Worm (Caenorhabditis elegans) whole organism, late embryonic: ENCODE data around the gene ztf-30.

Source experiments
- C38D4.7 ChIP-seq: fragments of 200-800 bp; sonication (Bioruptor generic); optimal IDR thresholded peaks from 2 replicates; lab custom pipeline; 2018; ENCODE audit warnings: mild to moderate bottlenecking, missing genetic modification characterization, moderate library complexity, missing compliant biosample characterization
- hlh-30 ChIP-seq: sonication (generic microtip); optimal IDR thresholded peaks from 2 replicates; lab custom pipeline; 2017; ENCODE audit warnings: antibody characterized with exemption, missing genetic modification characterization, missing compliant biosample characterization; ENCODE audit not compliant: insufficient read depth
- lim-6 ChIP-seq: sonication (generic microtip); optimal IDR thresholded peaks from 2 replicates; lab custom pipeline; 2016; ENCODE audit warnings: missing genetic modification characterization, missing compliant biosample characterization
- pqm-1 ChIP-seq: sonication (generic microtip); optimal IDR thresholded peaks from 2 replicates; lab custom pipeline; 2016; ENCODE audit warnings: missing genetic modification characterization, missing compliant biosample characterization

DNA sequence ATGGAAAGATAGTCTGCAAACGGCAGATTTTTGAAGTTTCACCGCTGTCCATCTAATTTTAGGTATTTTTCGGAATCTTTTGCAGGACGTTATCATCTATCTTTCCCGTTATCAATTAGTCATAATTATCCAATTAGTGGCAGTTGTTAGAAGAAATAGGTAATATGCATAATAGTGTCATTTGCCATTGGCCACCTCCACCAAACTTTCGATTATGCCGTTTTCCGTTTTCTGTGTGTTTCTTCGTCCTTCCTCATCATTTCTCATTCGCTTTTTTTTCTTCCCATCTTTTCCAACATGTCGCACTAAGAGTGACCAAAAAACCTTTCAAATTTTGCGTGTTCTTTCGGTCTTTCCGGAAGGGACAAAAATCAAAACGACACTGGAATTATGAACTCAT is 33.3 kb downstream of the ztf-30 start:
- TF ChIP-seq lim-6 (tag; lab: Kevin White, UChicago) (no peak), pqm-1 (tag; lab: Kevin White, UChicago) (no peak), C38D4.7 (GFP tag; lab: Kevin White, UChicago) (no peak), hlh-30 (no peak)
